Worm (Caenorhabditis elegans): Measurements from ENCODE around the gene B0454.5.

Gene B0454.5

ce11 chrII:3055531-3055930 lies 16.9 kb downstream of the B0454.5 start (continued):
- TF ChIP-seq syd-9 (tag; optimal IDR thresholded peaks at IDR 0.05) = no peak
- no peak for TF ChIP-seq odd-2 (tag; optimal IDR thresholded peaks at IDR 0.05)
- TF ChIP-seq hlh-8 (tag; optimal IDR thresholded peaks at IDR 0.05) = no peak
- TF ChIP-seq ceh-2 (tag; optimal IDR thresholded peaks at IDR 0.05) = no peak
- TF ChIP-seq elt-2 (tag; optimal IDR thresholded peaks at IDR 0.05) = no peak
- no peak for TF ChIP-seq fax-1 (tag; optimal IDR thresholded peaks at IDR 0.05)

- TF ChIP-seq fkh-10 (GFP tag; optimal IDR thresholded peaks at IDR 0.05) (no peak), hlh-30 (tag; optimal IDR thresholded peaks at IDR 0.05; ENCODE audit: insufficient read depth) (no peak), unc-3 (GFP tag; conservative IDR thresholded peaks at IDR 0.05) (no peak), unc-3 (tag; optimal IDR thresholded peaks at IDR 0.05) (no peak), npax-4 (tag; optimal IDR thresholded peaks at IDR 0.05) (no peak), tbx-7 (tag; optimal IDR thresholded peaks at IDR 0.05) (no peak)
These were observed 17.7 kb downstream of the B0454.5 start, which contains the start of gene lin-8 for ce11 chrII:3056266-3056872. Gene lin-8, plus strand, starts transcription at chrII:3056822.

- no peak for TF ChIP-seq ceh-22 (tag; optimal IDR thresholded peaks at IDR 0.05)
- TF ChIP-seq ztf-16 (tag; optimal IDR thresholded peaks at IDR 0.05) = no peak
- TF ChIP-seq ceh-30 (tag; optimal IDR thresholded peaks at IDR 0.05) = no peak
- no peak for TF ChIP-seq ceh-6 (GFP tag; optimal IDR thresholded peaks at IDR 0.05)
- TF ChIP-seq ceh-19 (GFP tag; optimal IDR thresholded peaks at IDR 0.05) = no peak
- no peak for TF ChIP-seq fkh-6 (tag; optimal IDR thresholded peaks at IDR 0.05)
- TF ChIP-seq ref-2 (tag; optimal IDR thresholded peaks at IDR 0.05) = no peak
- no peak for TF ChIP-seq K02D7.2 (tag; optimal IDR thresholded peaks at IDR 0.05)
- no peak for TF ChIP-seq fkh-10 (GFP tag; optimal IDR thresholded peaks at IDR 0.05)
- no peak for TF ChIP-seq fax-1 (tag; optimal IDR thresholded peaks at IDR 0.05)
- TF ChIP-seq hlh-6 (tag; optimal IDR thresholded peaks at IDR 0.05) = no peak
- no peak for TF ChIP-seq unc-3 (GFP tag; conservative IDR thresholded peaks at IDR 0.05)
- TF ChIP-seq unc-3 (tag; optimal IDR thresholded peaks at IDR 0.05) = no peak
- no peak for TF ChIP-seq che-1 (tag; optimal IDR thresholded peaks at IDR 0.05)
- no peak for TF ChIP-seq ama-1 (optimal IDR thresholded peaks at IDR 0.05)
- no peak for TF ChIP-seq lim-6 (tag; optimal IDR thresholded peaks at IDR 0.05)
These were observed 22.1 kb downstream of the B0454.5 start, which contains the start of gene Y25C1A.6 for ce11 chrII:3060782-3061181. Gene Y25C1A.6, plus strand, starts transcription at chrII:3061082.

- no peak for TF ChIP-seq sox-4 (tag; optimal IDR thresholded peaks at IDR 0.05)
- no peak for TF ChIP-seq zip-5 (tag; optimal IDR thresholded peaks at IDR 0.05)
- no peak for TF ChIP-seq ceh-6 (GFP tag; optimal IDR thresholded peaks at IDR 0.05)
- no peak for TF ChIP-seq hlh-13 (GFP tag; optimal IDR thresholded peaks at IDR 0.05)
- TF ChIP-seq nhr-232 (tag; optimal IDR thresholded peaks at IDR 0.05) = no peak
- TF ChIP-seq unc-55 (GFP tag; optimal IDR thresholded peaks at IDR 0.05) = no peak
These were observed 22.9 kb downstream of the B0454.5 start for ce11 chrII:3061605-3062004.

- TF ChIP-seq dve-1 (tag; optimal IDR thresholded peaks at IDR 0.05) (no peak), elt-2 (tag; optimal IDR thresholded peaks at IDR 0.05) (peak; percentile 4)
These were observed 23.6 kb downstream of the B0454.5 start for ce11 chrII:3062222-3062621.

ce11 chrII:3062876-3063275 lies 24.2 kb downstream of the B0454.5 start:
- TF ChIP-seq ref-2 (tag; optimal IDR thresholded peaks at IDR 0.05) = no peak
- TF ChIP-seq unc-55 (GFP tag; optimal IDR thresholded peaks at IDR 0.05) = no peak
- no peak for TF ChIP-seq sdc-2 (tag; optimal IDR thresholded peaks at IDR 0.05)
- TF ChIP-seq pqm-1 (tag; optimal IDR thresholded peaks at IDR 0.05) = no peak
- no peak for TF ChIP-seq unc-86 (tag; optimal IDR thresholded peaks at IDR 0.05)
- no peak for TF ChIP-seq ztf-16 (tag; optimal IDR thresholded peaks at IDR 0.05)
- no peak for TF ChIP-seq ceh-24 (tag; optimal IDR thresholded peaks at IDR 0.05)
- no peak for TF ChIP-seq ceh-30 (tag; optimal IDR thresholded peaks at IDR 0.05)
- TF ChIP-seq sox-2 (GFP tag; IDR thresholded peaks at IDR 0.05) = no peak
- TF ChIP-seq odd-2 (tag; optimal IDR thresholded peaks at IDR 0.05) = no peak
- no peak for TF ChIP-seq hlh-6 (tag; optimal IDR thresholded peaks at IDR 0.05)
- TF ChIP-seq ceh-2 (tag; optimal IDR thresholded peaks at IDR 0.05) = no peak
- no peak for TF ChIP-seq elt-2 (tag; optimal IDR thresholded peaks at IDR 0.05)
- TF ChIP-seq ceh-45 (GFP tag; IDR thresholded peaks at IDR 0.05) = no peak
- TF ChIP-seq dmd-4 (tag; optimal IDR thresholded peaks at IDR 0.05; ENCODE audit: borderline replicate concordance) = no peak
- TF ChIP-seq hlh-30 (tag; optimal IDR thresholded peaks at IDR 0.05; ENCODE audit: insufficient read depth) = no peak
